Worm (Caenorhabditis elegans) whole organism, late embryonic: ENCODE data around the gene tba-9.

Experiments
- C08G9.2 ChIP-seq: sonication (generic microtip); optimal IDR thresholded peaks from 2 replicates; lab custom pipeline; 2016; ENCODE audit warnings: mild to moderate bottlenecking, missing genetic modification characterization, moderate library complexity, missing compliant biosample characterization
- ama-1 ChIP-seq: fragments of 150-350 bp; optimal IDR thresholded peaks from 2 replicates; lab custom pipeline; 2014
- ceh-19 ChIP-seq: fragments of 200-800 bp; sonication (Bioruptor generic); optimal IDR thresholded peaks from 2 replicates; lab custom pipeline; 2018; ENCODE audit warnings: mild to moderate bottlenecking, missing genetic modification characterization, missing compliant biosample characterization
- dve-1 ChIP-seq: sonication (generic microtip); optimal IDR thresholded peaks from 2 replicates; lab custom pipeline; 2017; ENCODE audit warnings: antibody characterized with exemption, mild to moderate bottlenecking, missing genetic modification characterization, missing compliant biosample characterization
- elt-2 ChIP-seq: sonication (generic microtip); optimal IDR thresholded peaks from 2 replicates; lab custom pipeline; 2016; ENCODE audit warnings: missing genetic modification reagents, missing genetic modification characterization, missing compliant biosample characterization
- ets-4 ChIP-seq: sonication (generic microtip); optimal IDR thresholded peaks from 2 replicates; lab custom pipeline; 2016; ENCODE audit warnings: missing genetic modification characterization, missing compliant biosample characterization
- eyg-1 ChIP-seq: sonication (generic microtip); optimal IDR thresholded peaks from 2 replicates; lab custom pipeline; 2016; ENCODE audit warnings: missing genotype, missing genetic modification characterization, missing compliant biosample characterization
- fkh-10 ChIP-seq: fragments of 150-350 bp; optimal IDR thresholded peaks from 2 replicates; lab custom pipeline; 2014; ENCODE audit warnings: missing biosample characterization, missing genetic modification reagents, missing genetic modification characterization
- lin-11 ChIP-seq: fragments of 200-800 bp; sonication (Bioruptor generic); optimal IDR thresholded peaks from 2 replicates; lab custom pipeline; 2018; ENCODE audit warnings: mild to moderate bottlenecking, missing genetic modification characterization, missing compliant biosample characterization
- nfya-1 ChIP-seq: sonication (generic microtip); optimal IDR thresholded peaks from 2 replicates; lab custom pipeline; 2017; ENCODE audit warnings: missing genetic modification characterization, mild to moderate bottlenecking, missing compliant biosample characterization, antibody characterized with exemption, moderate library complexity
- pha-4 ChIP-seq: fragments of 150-350 bp; optimal IDR thresholded peaks from 2 replicates; lab custom pipeline; 2018; ENCODE audit warnings: missing biosample characterization, missing genetic modification reagents, missing genetic modification characterization
- unc-3 ChIP-seq, 2 experiments: fragments of 200-800 bp in 1 of 2; sonication (Bioruptor generic) in 1 of 2; sonication (generic microtip) in 1 of 2; conservative IDR thresholded peaks in 1 of 2; optimal IDR thresholded peaks in 1 of 2; 2 replicates each; pipeline versions ENCODE4 v1.3.6 to Lab custom; 2016 to 2022; ENCODE audit warnings: missing compliant biosample characterization in 2 of 2, missing genetic modification characterization in 2 of 2, missing genetic modification reagents in 1 of 2
- unc-42 ChIP-seq: sonication (generic microtip); optimal IDR thresholded peaks from 2 replicates; lab custom pipeline; 2016; ENCODE audit warnings: missing genotype, missing genetic modification characterization, missing compliant biosample characterization

DNA sequence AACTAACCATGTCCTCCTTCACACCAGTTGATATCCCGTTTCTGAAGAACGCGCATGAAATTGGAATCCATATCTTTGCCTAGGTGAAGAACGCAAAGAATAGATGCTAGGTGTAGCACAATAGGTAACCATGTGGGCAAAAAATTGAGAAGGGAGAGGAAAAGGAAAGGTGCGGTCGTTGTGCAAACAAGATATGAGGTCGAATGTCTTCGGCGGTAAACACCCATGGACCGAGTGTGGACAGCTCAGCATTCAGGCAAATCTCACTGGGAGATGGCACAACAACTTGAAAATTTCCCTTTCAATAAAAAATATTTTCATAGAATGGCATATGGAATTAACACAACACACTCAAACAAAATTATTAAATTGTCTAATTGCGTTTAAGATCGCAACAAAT lies 43.1 kb upstream of the tba-9 start, which contains the start of gene F28B4.4:
- TF ChIP-seq ets-4 (tag; lab: Kevin White, UChicago) (no peak), elt-2 (tag; lab: Kevin White, UChicago) (no peak), ama-1 (no peak), C08G9.2 (tag; lab: Kevin White, UChicago) (no peak), fkh-10 (GFP tag; lab: Kevin White, UChicago) (no peak), lin-11 (tag; lab: Kevin White, UChicago) (no peak), eyg-1 (tag; lab: Kevin White, UChicago) (no peak), unc-42 (tag; lab: Kevin White, UChicago) (no peak), ceh-19 (GFP tag; lab: Kevin White, UChicago) (no peak), pha-4 (no peak), unc-3 (GFP tag; conservative IDR thresholded peaks at IDR 0.05; lab: Robert Waterston, UW) (no peak), unc-3 (tag; optimal IDR thresholded peaks at IDR 0.05; lab: Kevin White, UChicago) (no peak), nfya-1 (tag; lab: Kevin White, UChicago) (no peak), dve-1 (no peak)
